Worm (Caenorhabditis elegans) whole organism, L4 larva: ENCODE measurements around the gene heri-1.

Experiments
- D1046.2 ChIP-seq: fragments of 200-800 bp; sonication (Bioruptor generic); IDR thresholded peaks from 2 replicates; pipeline ENCODE4 v1.3.6; 2022; ENCODE audit warnings: missing genetic modification characterization, missing compliant biosample characterization
- F10B5.3 ChIP-seq: sonication (generic microtip); optimal IDR thresholded peaks from 2 replicates; lab custom pipeline; 2016; ENCODE audit warnings: mild to moderate bottlenecking, missing genetic modification characterization, missing compliant biosample characterization
- F37D6.2 ChIP-seq: sonication (generic microtip); optimal IDR thresholded peaks from 2 replicates; lab custom pipeline; 2016; ENCODE audit warnings: mild to moderate bottlenecking, missing genetic modification characterization, missing compliant biosample characterization
- F44E2.7 ChIP-seq: fragments of 200-800 bp; sonication (Bioruptor generic); IDR thresholded peaks from 2 replicates; pipeline ENCODE4 v2.1.2; 2022; ENCODE audit warnings: missing genetic modification characterization, missing compliant biosample characterization
- R02D3.7 ChIP-seq: fragments of 150-350 bp; sonication (generic microtip); optimal IDR thresholded peaks from 3 replicates; lab custom pipeline; 2014; ENCODE audit warnings: missing biosample characterization, missing genetic modification characterization
- T20F7.1 ChIP-seq: fragments of 200-800 bp; sonication (Bioruptor generic); optimal IDR thresholded peaks from 2 replicates; lab custom pipeline; 2018; ENCODE audit warnings: mild to moderate bottlenecking, missing genetic modification characterization, missing compliant biosample characterization
- Y105C5A.15 ChIP-seq: fragments of 200-800 bp; sonication (Bioruptor generic); IDR thresholded peaks from 2 replicates; pipeline ENCODE4 v1.3.6; 2022; ENCODE audit warnings: missing genetic modification characterization, missing compliant biosample characterization
- Y5F2A.4 ChIP-seq: fragments of 200-800 bp; sonication (Bioruptor generic); optimal IDR thresholded peaks from 2 replicates; lab custom pipeline; 2018; ENCODE audit warnings: mild to moderate bottlenecking, missing genetic modification characterization, missing compliant biosample characterization
- ZK337.2 ChIP-seq: fragments of 200-800 bp; sonication (Bioruptor generic); IDR thresholded peaks from 2 replicates; pipeline ENCODE4 v1.3.6; 2022; ENCODE audit warnings: missing genetic modification reagents, missing genetic modification characterization, missing compliant biosample characterization
- aha-1 ChIP-seq: fragments of 150-350 bp; peaks from one replicate; lab custom pipeline; 2014; ENCODE audit warnings: missing biosample characterization, missing genetic modification characterization
- attf-4 ChIP-seq: sonication (generic microtip); optimal IDR thresholded peaks from 3 replicates; lab custom pipeline; 2017; ENCODE audit warnings: missing biosample characterization, missing genetic modification characterization
- ceh-20 ChIP-seq: fragments of 200-800 bp; sonication (Bioruptor generic); IDR thresholded peaks from 2 replicates; pipeline ENCODE4 v1.3.6; 2022; ENCODE audit warnings: missing genetic modification reagents, missing genetic modification characterization, missing compliant biosample characterization
- ceh-28 ChIP-seq: fragments of 150-350 bp; optimal IDR thresholded peaks from 2 replicates; lab custom pipeline; 2014; ENCODE audit warnings: missing biosample characterization, missing genetic modification reagents, missing genetic modification characterization
- ceh-32 ChIP-seq: sonication (generic microtip); optimal IDR thresholded peaks from 2 replicates; lab custom pipeline; 2016; ENCODE audit warnings: mild to moderate bottlenecking, missing genetic modification characterization, missing compliant biosample characterization; ENCODE audit not compliant: poor library complexity
- ceh-82 ChIP-seq: sonication (generic microtip); optimal IDR thresholded peaks from 2 replicates; lab custom pipeline; 2017; ENCODE audit warnings: missing biosample characterization, missing genetic modification characterization
- cey-2 ChIP-seq: sonication (generic microtip); optimal IDR thresholded peaks from 3 replicates; lab custom pipeline; 2017; ENCODE audit warnings: missing genetic modification characterization, mild to moderate bottlenecking, missing compliant biosample characterization, antibody characterized with exemption, borderline replicate concordance; ENCODE audit not compliant: insufficient read depth
- ctbp-1 ChIP-seq: fragments of 200-800 bp; sonication (Bioruptor generic); IDR thresholded peaks from 2 replicates; pipeline ENCODE4 v1.3.6; 2022; ENCODE audit warnings: missing genetic modification reagents, missing genetic modification characterization, missing compliant biosample characterization
- daf-16 ChIP-seq, 3 experiments: sonication (generic microtip); optimal IDR thresholded peaks; 2 replicates each; lab custom pipeline; 2016 to 2017; ENCODE audit warnings: missing genetic modification characterization in 3 of 3, missing genetic modification reagents in 3 of 3, mild to moderate bottlenecking in 2 of 3, missing compliant biosample characterization in 2 of 3, missing biosample characterization in 1 of 3, moderate library complexity in 1 of 3
- dmd-6 ChIP-seq: fragments of 200-800 bp; sonication (Bioruptor generic); IDR thresholded peaks from 2 replicates; pipeline ENCODE4 v1.3.6; 2022; ENCODE audit warnings: missing genetic modification reagents, missing genetic modification characterization, missing compliant biosample characterization
- dmd-8 ChIP-seq: fragments of 200-800 bp; sonication (Bioruptor generic); IDR thresholded peaks from 2 replicates; pipeline ENCODE4 v1.3.6; 2022; ENCODE audit warnings: missing genetic modification characterization, missing compliant biosample characterization
- dpl-1 ChIP-seq: fragments of 150-350 bp; optimal IDR thresholded peaks from 2 replicates; lab custom pipeline; 2014; ENCODE audit warnings: missing biosample characterization, missing genetic modification reagents, missing genetic modification characterization
- egl-27 ChIP-seq: sonication (generic microtip); optimal IDR thresholded peaks from 3 replicates; lab custom pipeline; 2017; ENCODE audit warnings: missing biosample characterization, missing genetic modification reagents, missing genetic modification characterization
- hlh-11 ChIP-seq: fragments of 200-800 bp; sonication (Bioruptor generic); optimal IDR thresholded peaks from 2 replicates; lab custom pipeline; 2018; ENCODE audit warnings: mild to moderate bottlenecking, missing genetic modification characterization, missing compliant biosample characterization
- hlh-30 ChIP-seq: sonication (generic microtip); optimal IDR thresholded peaks from 2 replicates; lab custom pipeline; 2017; ENCODE audit warnings: antibody characterized with exemption, mild to moderate bottlenecking, missing genetic modification characterization, missing compliant biosample characterization; ENCODE audit not compliant: insufficient read depth
- lim-7 ChIP-seq: fragments of 200-800 bp; sonication (Bioruptor generic); IDR thresholded peaks from 2 replicates; pipeline ENCODE4 v1.3.6; 2022; ENCODE audit warnings: missing genetic modification characterization, missing compliant biosample characterization
- lin-13 ChIP-seq: fragments of 150-350 bp; optimal IDR thresholded peaks from 2 replicates; lab custom pipeline; 2014; ENCODE audit warnings: missing biosample characterization, missing genetic modification reagents, missing genetic modification characterization
- lin-15B ChIP-seq: fragments of 150-350 bp; sonication (generic microtip); optimal IDR thresholded peaks from 3 replicates; lab custom pipeline; 2014; ENCODE audit warnings: missing biosample characterization, missing genetic modification characterization
- lin-39 ChIP-seq: fragments of 150-350 bp; optimal IDR thresholded peaks from 2 replicates; lab custom pipeline; 2014; ENCODE audit warnings: missing biosample characterization, missing genetic modification reagents, missing genetic modification characterization
- lir-3 ChIP-seq: sonication (generic microtip); optimal IDR thresholded peaks from 2 replicates; lab custom pipeline; 2016; ENCODE audit warnings: mild to moderate bottlenecking, missing genetic modification characterization, missing compliant biosample characterization
- lsy-2 ChIP-seq, 2 experiments: fragments of 150-350 bp in 1 of 2; sonication (generic microtip) in 1 of 2; optimal IDR thresholded peaks; 2 replicates each; lab custom pipeline; 2014 to 2017; ENCODE audit warnings: missing biosample characterization in 2 of 2, missing genetic modification characterization in 2 of 2
- madf-5 ChIP-seq, 2 experiments: fragments of 200-800 bp; sonication (Bioruptor generic); IDR thresholded peaks; 2 replicates each; pipeline ENCODE4 v1.3.6; 2022; ENCODE audit warnings: missing compliant biosample characterization in 2 of 2, missing genetic modification characterization in 2 of 2
- madf-9 ChIP-seq: fragments of 200-800 bp; sonication (Bioruptor generic); conservative IDR thresholded peaks from 2 replicates; pipeline ENCODE4 v1.3.6; 2022; ENCODE audit warnings: missing genetic modification reagents, missing genetic modification characterization, missing compliant biosample characterization
- mes-2 ChIP-seq: sonication (generic microtip); optimal IDR thresholded peaks from 2 replicates; lab custom pipeline; 2016; ENCODE audit warnings: missing genotype, mild to moderate bottlenecking, missing genetic modification characterization, missing compliant biosample characterization; ENCODE audit not compliant: poor library complexity, severe bottlenecking
- mxl-2 ChIP-seq: fragments of 200-800 bp; sonication (Bioruptor generic); conservative IDR thresholded peaks from 2 replicates; pipeline ENCODE4 v1.3.6; 2022; ENCODE audit warnings: missing genetic modification reagents, missing genetic modification characterization, missing compliant biosample characterization
- mxl-3 ChIP-seq: fragments of 200-800 bp; sonication (Bioruptor generic); optimal IDR thresholded peaks from 2 replicates; lab custom pipeline; 2018; ENCODE audit warnings: mild to moderate bottlenecking, missing genetic modification characterization, missing compliant biosample characterization
- nhr-11 ChIP-seq: fragments of 150-350 bp; optimal IDR thresholded peaks from 2 replicates; lab custom pipeline; 2014; ENCODE audit warnings: missing biosample characterization, missing genetic modification characterization
- nhr-111 ChIP-seq: fragments of 200-800 bp; sonication (Bioruptor generic); optimal IDR thresholded peaks from 2 replicates; lab custom pipeline; 2018; ENCODE audit warnings: mild to moderate bottlenecking, missing genetic modification characterization, missing compliant biosample characterization
- nhr-6 ChIP-seq: fragments of 150-350 bp; optimal IDR thresholded peaks from 2 replicates; lab custom pipeline; 2014; ENCODE audit warnings: missing biosample characterization, missing genetic modification characterization
- nhr-77 ChIP-seq: fragments of 150-350 bp; optimal IDR thresholded peaks from 2 replicates; lab custom pipeline; 2014; ENCODE audit warnings: missing biosample characterization, missing genetic modification characterization
- rbr-2 ChIP-seq: sonication (generic microtip); optimal IDR thresholded peaks from 2 replicates; lab custom pipeline; 2016; ENCODE audit warnings: missing genotype, missing genetic modification characterization, missing compliant biosample characterization
- skn-1 ChIP-seq: fragments of 150-350 bp; optimal IDR thresholded peaks from 2 replicates; lab custom pipeline; 2014; ENCODE audit warnings: missing biosample characterization, missing genetic modification characterization
- spr-3 ChIP-seq: fragments of 200-800 bp; sonication (Bioruptor generic); optimal IDR thresholded peaks from 2 replicates; lab custom pipeline; 2018; ENCODE audit warnings: mild to moderate bottlenecking, missing genetic modification characterization, missing compliant biosample characterization
- tag-97 ChIP-seq: fragments of 200-800 bp; sonication (Bioruptor generic); IDR thresholded peaks from 2 replicates; pipeline ENCODE4 v1.3.6; 2022; ENCODE audit warnings: missing genetic modification characterization, missing compliant biosample characterization
- tra-1 ChIP-seq: fragments of 200-800 bp; sonication (Bioruptor generic); IDR thresholded peaks from 2 replicates; pipeline ENCODE4 v1.3.6; 2022; ENCODE audit warnings: missing genetic modification reagents, missing genetic modification characterization, missing compliant biosample characterization
- unc-39 ChIP-seq: sonication (generic microtip); optimal IDR thresholded peaks from 2 replicates; lab custom pipeline; 2017; ENCODE audit warnings: missing biosample characterization, missing genetic modification characterization
- unc-62 ChIP-seq, 3 experiments: fragments of 150-350 bp in 1 of 3; sonication (generic microtip); optimal IDR thresholded peaks in 2 of 3; peaks in 1 of 3; 1 replicate in 1 of 3; 2 replicates in 2 of 3; lab custom pipeline; 2014 to 2017; ENCODE audit warnings: missing biosample characterization in 3 of 3, missing genetic modification characterization in 3 of 3, missing genetic modification reagents in 3 of 3, missing genotype in 1 of 3
- vab-7 ChIP-seq: fragments of 200-800 bp; sonication (Bioruptor generic); IDR thresholded peaks from 2 replicates; pipeline ENCODE4 v1.3.6; 2022; ENCODE audit warnings: missing genetic modification reagents, missing genetic modification characterization, missing compliant biosample characterization
- zfp-2 ChIP-seq: sonication (generic microtip); optimal IDR thresholded peaks from 2 replicates; lab custom pipeline; 2016; ENCODE audit warnings: mild to moderate bottlenecking, missing genetic modification characterization, missing compliant biosample characterization
- zip-2 ChIP-seq: fragments of 150-350 bp; optimal IDR thresholded peaks from 2 replicates; lab custom pipeline; 2014; ENCODE audit warnings: missing biosample characterization, missing genetic modification characterization
- ztf-11 ChIP-seq: fragments of 150-350 bp; optimal IDR thresholded peaks from 2 replicates; lab custom pipeline; 2014; ENCODE audit warnings: missing biosample characterization, missing genetic modification characterization
- ztf-7 ChIP-seq: fragments of 150-350 bp; optimal IDR thresholded peaks from 2 replicates; lab custom pipeline; 2014; ENCODE audit warnings: missing biosample characterization, missing genetic modification characterization

heri-1 gene

ce11 chrII:6061495-6061894, 51.5 kb downstream of the heri-1 start (continued):
- TF ChIP-seq tra-1 (peak; percentile 66; the same call in 1 of the 2 replicates), ZK337.2 (peak; percentile 92), rbr-2 (tag; lab: Kevin White, UChicago) (peak; percentile 52), D1046.2 (GFP tag; lab: Robert Waterston, UW) (no peak), ctbp-1 (GFP tag; lab: Robert Waterston, UW) (0 out of 2 replicates have a peak, but pooled peaks have one; percentile 51), ztf-11 (tag; lab: Kevin White, UChicago) (no peak), F37D6.2 (tag; lab: Kevin White, UChicago) (peak; percentile 35), egl-27 (tag; lab: Kevin White, UChicago) (no peak), unc-39 (tag; lab: Kevin White, UChicago) (no peak), spr-3 (GFP tag; lab: Kevin White, UChicago) (no peak), nhr-6 (tag; lab: Kevin White, UChicago) (peak; percentile 51), lsy-2 (tag; optimal IDR thresholded peaks at IDR 0.05; lab: Kevin White, UChicago) (no peak), T20F7.1 (peak; percentile 51), R02D3.7 (tag; lab: Kevin White, UChicago) (no peak), mes-2 (tag; lab: Kevin White, UChicago) (peak; percentile 99), nhr-11 (no peak), Y5F2A.4 (GFP tag; lab: Kevin White, UChicago) (no peak), skn-1 (tag; lab: Kevin White, UChicago) (no peak), nhr-77 (tag; lab: Kevin White, UChicago) (no peak), lin-13 (no peak), F10B5.3 (peak; percentile 11), dmd-8 (GFP tag; lab: Robert Waterston, UW) (no peak), Y105C5A.15 (no peak), madf-5 (GFP tag; IDR thresholded peaks at IDR 0.05; lab: Robert Waterston, UW) (no peak), hlh-30 (peak; percentile 63), zip-2 (tag; lab: Kevin White, UChicago) (no peak), vab-7 (no peak), mxl-3 (peak; percentile 45), attf-4 (tag; lab: Kevin White, UChicago) (no peak), daf-16 (GFP tag; optimal IDR thresholded peaks at IDR 0.05; lab: Kevin White, UChicago) (no peak), daf-16 (tag; optimal IDR thresholded peaks at IDR 0.05; lab: Kevin White, UChicago) (no peak), mxl-2 (GFP tag; lab: Robert Waterston, UW) (no peak), unc-62 (GFP tag; optimal IDR thresholded peaks at IDR 0.05 in 1 of 2; lab: Kevin White, UChicago) (peak in 1 of 2 experiments; percentile 86), unc-62 (tag; optimal IDR thresholded peaks at IDR 0.05; lab: Kevin White, UChicago) (no peak), lir-3 (tag; lab: Kevin White, UChicago) (no peak), lin-39 (no peak), nhr-111 (GFP tag; lab: Kevin White, UChicago) (no peak), ceh-20 (GFP tag; lab: Robert Waterston, UW) (no peak), ztf-7 (tag; lab: Kevin White, UChicago) (no peak), madf-9 (peak; percentile 62), zfp-2 (tag; lab: Kevin White, UChicago) (no peak), cey-2 (no peak), ceh-28 (tag; lab: Kevin White, UChicago) (no peak), aha-1 (tag; lab: Kevin White, UChicago) (peak; percentile 95), hlh-11 (tag; lab: Kevin White, UChicago) (peak; percentile 21), ceh-32 (tag; lab: Kevin White, UChicago) (no peak), dpl-1 (GFP tag; lab: Kevin White, UChicago) (peak; percentile 98), lin-15B (tag; lab: Kevin White, UChicago) (no peak), ceh-82 (tag; lab: Kevin White, UChicago) (no peak), lim-7 (GFP tag; lab: Robert Waterston, UW) (no peak), tag-97 (GFP tag; lab: Robert Waterston, UW) (no peak), F44E2.7 (GFP tag; lab: Robert Waterston, UW) (no peak), dmd-6 (peak; percentile 64)
